Worm (Caenorhabditis elegans): ENCODE results near the gene F54D5.24.

- TF ChIP-seq klf-2 (GFP tag; conservative IDR thresholded peaks at IDR 0.05) (no peak), T22C8.4 (GFP tag; IDR thresholded peaks at IDR 0.05) (peak; percentile 45; the same call in 1 of the 2 replicates), flt-1 (GFP tag; IDR thresholded peaks at IDR 0.05) (peak; percentile 76), ztf-23 (GFP tag; IDR thresholded peaks at IDR 0.05) (no peak), med-1 (GFP tag; optimal IDR thresholded peaks at IDR 0.05; ENCODE audit: insufficient read depth) (no peak), ref-1 (GFP tag; conservative IDR thresholded peaks at IDR 0.05) (no peak), ztf-29 (GFP tag; IDR thresholded peaks at IDR 0.05) (no peak)
Measured at ce11 chrII:11537606-11538016, 18.1 kb upstream of the F54D5.24 start.

Measured in whole organism, midembryonic.